Worm (Caenorhabditis elegans): Measurements from ENCODE around the gene grl-1.

- no peak for TF ChIP-seq T22C8.4 (GFP tag; IDR thresholded peaks at IDR 0.05)
- no peak for TF ChIP-seq flt-1 (GFP tag; IDR thresholded peaks at IDR 0.05)
- TF ChIP-seq cog-1 (tag; optimal IDR thresholded peaks at IDR 0.05), result no peak
- TF ChIP-seq ref-1 (GFP tag; conservative IDR thresholded peaks at IDR 0.05), result no peak
- TF ChIP-seq ztf-23 (GFP tag; IDR thresholded peaks at IDR 0.05), result no peak
- TF ChIP-seq tab-1 (GFP tag; IDR thresholded peaks at IDR 0.05), result no peak
- no peak for TF ChIP-seq med-1 (GFP tag; optimal IDR thresholded peaks at IDR 0.05; ENCODE audit: insufficient read depth)
- TF ChIP-seq klf-2 (GFP tag; conservative IDR thresholded peaks at IDR 0.05), result no peak
Measured at ce11 chrV:5535774-5536173, 2.1 kb upstream of the grl-1 start, which contains the start of gene C24G6.8.
